Worm (Caenorhabditis elegans) whole organism, dauer: ENCODE measurements around the gene ZK1055.2.
"Not testable (repeated sequence)": the region's sequence is repeated elsewhere in the genome, so short reads cannot be mapped to it uniquely, and the experiment has no call there.

Experiments used
- unc-62 ChIP-seq: sonication (generic microtip); optimal IDR thresholded peaks from 2 replicates; lab custom pipeline; 2017; ENCODE audit warnings: missing biosample characterization, missing genetic modification reagents, missing genetic modification characterization

ZK1055.2 gene

ce11 chrV:6575406-6576130, 14.8 kb upstream of the ZK1055.2 start, which contains the start of gene fut-2:
fut-2 (minus strand) TSS chrV:6575890.
- no peak for TF ChIP-seq unc-62 (GFP tag; lab: Kevin White, UChicago)

ce11 chrV:6576567-6576966, 13.8 kb upstream of the ZK1055.2 start, which contains the start of gene EGAP9.4:
EGAP9.4 (plus strand) TSS chrV:6576867.
- no peak for TF ChIP-seq unc-62 (GFP tag; lab: Kevin White, UChicago)

DNA sequence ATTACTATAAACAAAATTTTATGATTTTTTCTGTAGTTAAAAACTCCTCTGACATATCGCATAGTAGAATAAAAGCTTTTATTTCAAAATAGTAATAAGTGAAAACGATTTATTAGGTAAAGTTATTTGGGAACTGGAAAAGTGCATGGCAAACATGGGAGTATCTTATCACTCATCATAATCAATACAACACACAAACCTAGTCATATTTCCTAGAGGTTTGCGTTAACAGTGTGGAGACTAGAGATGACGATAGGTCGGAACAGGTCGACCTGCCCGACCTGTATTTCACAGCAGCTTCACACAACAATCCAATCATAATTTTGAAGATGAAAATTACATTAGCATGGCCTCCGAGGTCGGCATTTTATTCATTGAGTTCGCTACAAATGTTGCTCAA, 10.4 kb upstream of the ZK1055.2 start, which contains the start of gene EGAP9.3:
EGAP9.3 (minus strand) TSS at position 131 of the 400 bp plus-strand sequence.
- no peak for TF ChIP-seq unc-62 (GFP tag; lab: Kevin White, UChicago)

DNA sequence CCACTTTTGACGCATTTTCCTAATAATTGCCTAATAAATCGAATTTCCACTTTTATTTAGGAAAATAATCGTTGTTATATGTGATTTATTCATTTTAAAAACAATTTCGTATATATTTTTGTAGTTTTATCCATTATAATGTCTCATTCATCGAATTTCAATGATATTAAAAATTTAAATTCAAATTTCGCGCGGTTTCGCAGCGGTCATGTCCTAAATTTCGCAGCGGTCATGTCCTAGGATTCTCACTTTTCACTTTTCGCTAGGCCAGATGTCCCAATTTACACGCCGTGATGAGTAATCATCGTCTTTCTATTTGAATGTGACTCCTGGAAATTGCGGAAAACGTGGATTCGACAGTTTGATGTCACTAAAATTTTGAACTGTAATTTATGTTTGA, 8.6 kb upstream of the ZK1055.2 start, which contains the start of gene ZK1055.4:
ZK1055.4 (plus strand) TSS at position 301 of the 400 bp plus-strand sequence.
- not testable (repeated sequence) for TF ChIP-seq unc-62 (GFP tag; lab: Kevin White, UChicago)

DNA sequence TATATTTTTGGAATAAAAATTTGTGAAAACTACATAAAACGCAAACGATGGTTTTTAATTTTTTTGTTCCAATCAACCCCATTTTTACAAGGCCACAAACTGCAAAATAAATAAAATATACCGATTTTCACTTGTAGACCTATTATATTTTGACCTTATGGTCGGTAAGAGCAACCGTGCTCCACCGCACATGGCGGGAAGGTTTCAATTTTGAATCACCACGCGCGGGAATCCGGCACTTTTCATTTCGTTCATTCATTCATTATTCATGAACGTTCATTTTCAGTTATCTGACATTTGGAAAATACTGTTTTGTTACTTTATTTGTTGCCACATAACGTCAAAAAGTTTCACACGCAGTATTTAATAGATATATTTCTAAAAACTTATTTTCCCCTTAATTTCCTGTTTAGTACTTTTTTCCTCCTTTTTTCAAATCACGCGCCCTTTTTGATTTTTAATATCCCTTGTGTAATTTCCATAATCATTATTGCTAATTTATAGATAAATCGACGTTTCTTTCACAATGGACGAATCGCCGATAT, 3.4 kb downstream of the ZK1055.2 start, which contains the start of gene hcp-1:
hcp-1 (plus strand) TSS at position 495 of the 545 bp plus-strand sequence.
- TF ChIP-seq unc-62 (GFP tag; lab: Kevin White, UChicago), result no peak

ce11 chrV:6602556-6603062, 12.2 kb downstream of the ZK1055.2 start, which contains the start of gene ZK1055.6:
ZK1055.6 (minus strand) TSS chrV:6602606.
- TF ChIP-seq unc-62 (GFP tag; lab: Kevin White, UChicago), result no peak

ce11 chrV:6605275-6605674, 14.9 kb downstream of the ZK1055.2 start, which contains the start of gene ZK1055.7:
ZK1055.7 (minus strand) TSS chrV:6605375.
- TF ChIP-seq unc-62 (GFP tag; lab: Kevin White, UChicago), result no peak

ce11 chrV:6606197-6606596, 15.8 kb downstream of the ZK1055.2 start:
- TF ChIP-seq unc-62 (GFP tag; lab: Kevin White, UChicago), result no peak

ce11 chrV:6611058-6611457, 20.7 kb downstream of the ZK1055.2 start, which contains the start of gene gon-14:
gon-14 (minus strand) TSS chrV:6611158.
- TF ChIP-seq unc-62 (GFP tag; lab: Kevin White, UChicago), result no peak

DNA sequence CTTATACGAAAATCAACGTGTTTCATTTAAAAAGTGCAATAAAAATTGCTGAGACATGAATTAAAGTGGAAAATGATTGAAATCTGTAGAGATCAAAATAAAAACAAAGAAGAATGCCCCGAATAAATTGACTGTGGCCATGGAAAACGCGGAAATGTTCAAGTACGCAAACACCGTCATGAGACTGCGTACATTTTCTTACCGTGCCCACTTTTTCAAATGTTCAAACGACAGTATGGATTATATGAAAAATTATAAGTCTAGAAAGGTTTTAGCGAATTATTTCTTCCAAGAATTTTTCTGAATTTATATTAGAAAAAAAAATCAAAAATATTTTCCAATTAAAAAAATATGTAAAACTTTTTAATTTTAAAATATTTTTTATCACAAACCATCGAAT, 21.1 kb downstream of the ZK1055.2 start:
- no peak for TF ChIP-seq unc-62 (GFP tag; lab: Kevin White, UChicago)

- TF ChIP-seq unc-62 (GFP tag; lab: Kevin White, UChicago), result no peak
Measured at ce11 chrV:6614152-6614734, 23.9 kb downstream of the ZK1055.2 start, which contains the start of gene cpr-4. cpr-4 (plus strand) TSS chrV:6614674.

ce11 chrV:6614968-6615367, 24.6 kb downstream of the ZK1055.2 start:
- no peak for TF ChIP-seq unc-62 (GFP tag; lab: Kevin White, UChicago)

ce11 chrV:6616294-6616693, 25.9 kb downstream of the ZK1055.2 start:
- TF ChIP-seq unc-62 (GFP tag; lab: Kevin White, UChicago), result no peak

DNA sequence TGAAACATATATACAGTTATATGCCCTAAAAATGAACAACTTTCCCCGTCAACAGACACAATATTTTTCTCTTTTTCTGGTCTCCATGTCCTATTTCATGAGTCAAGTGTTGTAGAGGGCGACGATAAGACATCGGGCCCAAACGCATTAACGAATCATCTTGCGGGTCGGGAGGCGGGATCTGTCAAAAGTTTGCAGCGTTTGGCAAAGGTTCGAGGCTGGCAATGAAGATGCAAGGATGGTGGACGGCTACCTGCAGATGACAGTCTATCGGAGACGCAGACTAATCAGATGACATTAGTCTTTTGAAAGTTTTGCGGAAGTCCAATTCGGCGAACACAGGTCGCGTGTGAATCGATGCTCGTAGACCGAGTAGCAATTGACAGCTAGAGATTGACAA, 30.4 kb downstream of the ZK1055.2 start:
- no peak for TF ChIP-seq unc-62 (GFP tag; lab: Kevin White, UChicago)

ce11 chrV:6621894-6622293, 31.5 kb downstream of the ZK1055.2 start, which contains the start of gene nhr-37:
nhr-37 (plus strand) TSS chrV:6622194.
- TF ChIP-seq unc-62 (GFP tag; lab: Kevin White, UChicago), result no peak

DNA sequence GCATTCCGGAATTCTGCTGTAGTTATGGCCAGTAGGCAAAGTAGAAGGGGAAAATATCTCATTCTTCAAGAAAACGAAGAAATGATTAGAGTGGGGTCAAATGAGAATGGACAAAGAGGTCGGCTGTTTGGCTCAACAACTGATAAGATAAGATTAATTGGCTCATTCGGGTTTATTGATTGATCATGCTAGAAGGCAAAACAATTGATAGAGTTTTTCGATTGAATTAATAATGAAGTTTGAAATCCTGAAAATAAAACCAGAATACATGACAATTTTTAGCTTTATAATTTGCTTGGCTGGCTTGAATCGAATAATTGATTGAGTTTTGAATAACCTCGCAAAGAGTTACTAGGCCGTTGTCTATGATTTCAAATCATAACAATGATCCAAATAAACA, 35.9 kb downstream of the ZK1055.2 start, which contains the start of gene ppt-1:
ppt-1 (minus strand) TSS at position 101 of the 400 bp plus-strand sequence.
- no peak for TF ChIP-seq unc-62 (GFP tag; lab: Kevin White, UChicago)
